Worm (Caenorhabditis elegans): ENCODE results near the gene Y46G5A.22.

DNA sequence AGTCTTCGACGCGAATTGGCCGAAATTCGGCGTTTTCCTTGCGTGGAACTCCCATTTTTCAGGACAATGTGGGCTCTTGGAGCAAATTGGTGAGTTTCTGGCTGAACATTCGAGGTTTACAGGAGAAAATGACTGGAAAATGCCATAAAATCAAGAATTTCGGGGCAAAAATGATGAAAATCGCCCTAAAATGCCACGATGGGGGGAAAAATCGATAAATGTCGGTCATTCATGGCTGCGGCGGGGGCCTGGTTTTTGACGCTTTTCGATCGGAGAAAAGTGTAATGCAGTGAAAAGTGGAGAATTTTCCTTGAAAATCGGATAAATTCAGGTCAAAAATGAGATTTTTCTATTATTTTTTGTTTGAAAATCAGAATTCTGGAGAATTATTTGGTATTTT lies 13.2 kb downstream of the Y46G5A.22 start, which contains the start of the genes Y46G5A.18 and Y46G5A.47:
- TF ChIP-seq dao-5 (tag; optimal IDR thresholded peaks at IDR 0.05): no peak
- no peak for TF ChIP-seq him-1 (tag; optimal IDR thresholded peaks at IDR 0.05)
- TF ChIP-seq W03F9.2 (tag; optimal IDR thresholded peaks at IDR 0.05): no peak

Data from whole organism, L4/young adult.